Worm (Caenorhabditis elegans) whole organism, early embryonic: ENCODE data around the gene C02B10.3.
"Not testable (repeated sequence)": the region's sequence is repeated elsewhere in the genome, so short reads cannot be mapped to it uniquely, and the experiment has no call there.

ENCODE experiments used
- ama-1 ChIP-seq: fragments of 150-350 bp; optimal IDR thresholded peaks from 2 replicates; lab custom pipeline; 2014
- flt-1 ChIP-seq: fragments of 200-800 bp; sonication (Bioruptor generic); IDR thresholded peaks from 2 replicates; pipeline ENCODE4 v1.3.6; 2022; ENCODE audit warnings: missing genetic modification characterization, missing compliant biosample characterization

DNA sequence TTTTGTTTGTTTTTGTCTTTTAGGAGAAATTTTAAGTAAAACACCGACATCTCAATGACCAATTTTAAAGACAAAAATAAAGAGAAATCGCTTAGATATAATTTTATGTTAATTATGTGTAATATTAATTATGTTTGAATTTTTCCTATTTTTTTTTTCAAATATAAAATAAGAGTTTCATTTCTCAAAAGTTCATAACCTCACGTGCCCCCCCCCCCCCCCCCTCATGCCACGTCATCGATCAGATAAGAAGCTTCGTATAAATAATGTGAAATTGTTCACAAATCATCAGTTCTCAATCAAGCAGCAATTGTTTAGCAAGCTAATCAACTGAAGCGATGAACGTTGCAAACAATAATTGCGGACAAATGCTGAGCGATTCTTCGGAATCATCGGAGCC lies 32.5 kb downstream of the C02B10.3 start, which contains the start of gene C02B10.6:
- TF ChIP-seq ama-1 (lab: Kevin White, UChicago); flt-1 (GFP tag; lab: Robert Waterston, UW): not testable (repeated sequence)
